Fruit fly (Drosophila melanogaster) whole organism, embryonic: ENCODE measurements around the gene Ythdf.

Source experiments
- Atf3 ChIP-seq: fragments of 200-800 bp; sonication (Bioruptor generic); optimal IDR thresholded peaks from 3 replicates; lab custom pipeline; 2016; ENCODE audit warnings: missing biosample characterization, missing genetic modification characterization
- Blimp-1 ChIP-seq: fragments of 200-800 bp; sonication (Bioruptor generic); optimal IDR thresholded peaks from 3 replicates; lab custom pipeline; 2018; ENCODE audit warnings: missing biosample characterization, missing genetic modification characterization, mild to moderate bottlenecking, moderate library complexity, missing genetic modification reagents
- C15 ChIP-seq: fragments of 200-800 bp; sonication (Bioruptor generic); IDR thresholded peaks from 3 replicates; pipeline ENCODE4 v1.3.6; 2022; ENCODE audit warnings: missing biosample characterization, missing genetic modification characterization
- CG10321 ChIP-seq: fragments of 200-800 bp; sonication (Bioruptor generic); IDR thresholded peaks from 2 replicates; pipeline ENCODE4 v1.3.6; 2022; ENCODE audit warnings: missing biosample characterization, missing genetic modification characterization
- CG10543 ChIP-seq: fragments of 200-800 bp; sonication (Bioruptor generic); optimal IDR thresholded peaks from 3 replicates; lab custom pipeline; 2017; ENCODE audit warnings: missing biosample characterization, mild to moderate bottlenecking, missing genetic modification characterization, moderate library complexity
- CG11456 ChIP-seq: fragments of 200-800 bp; sonication (Bioruptor generic); IDR thresholded peaks from 3 replicates; pipeline ENCODE4 v1.3.6; 2022; ENCODE audit warnings: missing biosample characterization, missing genetic modification characterization
- CG1233 ChIP-seq: fragments of 200-800 bp; sonication (Bioruptor generic); optimal IDR thresholded peaks from 4 replicates; lab custom pipeline; 2018; ENCODE audit warnings: missing biosample characterization, mild to moderate bottlenecking, missing genetic modification characterization
- CG14441 ChIP-seq: fragments of 200-800 bp; sonication (Bioruptor generic); IDR thresholded peaks from 2 replicates; pipeline ENCODE4 v1.3.6; 2022; ENCODE audit warnings: missing biosample characterization, missing genetic modification characterization
- CG15514 ChIP-seq: fragments of 200-800 bp; sonication (Bioruptor generic); optimal IDR thresholded peaks from 3 replicates; lab custom pipeline; 2017; ENCODE audit warnings: missing biosample characterization, missing genetic modification characterization, mild to moderate bottlenecking, moderate library complexity, missing genetic modification reagents
- CG16815 ChIP-seq: fragments of 200-800 bp; sonication (Bioruptor generic); optimal IDR thresholded peaks from 3 replicates; lab custom pipeline; 2017; ENCODE audit warnings: missing biosample characterization, mild to moderate bottlenecking, missing genetic modification characterization
- CG17361 ChIP-seq: fragments of 200-800 bp; sonication (Bioruptor generic); IDR thresholded peaks from 3 replicates; pipeline ENCODE4 v1.3.6; 2022; ENCODE audit warnings: missing biosample characterization, missing genetic modification characterization
- CG17385 ChIP-seq: fragments of 200-800 bp; sonication (Bioruptor generic); optimal IDR thresholded peaks from 3 replicates; lab custom pipeline; 2018; ENCODE audit warnings: missing biosample characterization, mild to moderate bottlenecking, missing genetic modification characterization
- CG17612 ChIP-seq: fragments of 200-800 bp; sonication (Bioruptor generic); IDR thresholded peaks from 2 replicates; pipeline ENCODE4 v1.3.6; 2022; ENCODE audit warnings: missing biosample characterization, missing genetic modification characterization
- CG17829 ChIP-seq: fragments of 200-800 bp; optimal IDR thresholded peaks from 2 replicates; lab custom pipeline; 2019; ENCODE audit warnings: missing biosample characterization, mild to moderate bottlenecking, missing genetic modification characterization, moderate library complexity
- CG18476 ChIP-seq: fragments of 200-800 bp; sonication (Bioruptor generic); optimal IDR thresholded peaks from 2 replicates; lab custom pipeline; 2016; ENCODE audit warnings: missing biosample characterization, mild to moderate bottlenecking, missing genetic modification characterization
- CG18619 ChIP-seq: fragments of 200-800 bp; sonication (Bioruptor generic); optimal IDR thresholded peaks from 3 replicates; lab custom pipeline; 2017; ENCODE audit warnings: missing biosample characterization, mild to moderate bottlenecking, missing genetic modification characterization
- CG31441 ChIP-seq: fragments of 200-800 bp; sonication (Bioruptor generic); IDR thresholded peaks from 2 replicates; pipeline ENCODE4 v1.3.6; 2022; ENCODE audit warnings: missing biosample characterization, missing genetic modification characterization
- CG3163 ChIP-seq: fragments of 200-800 bp; sonication (Bioruptor generic); optimal IDR thresholded peaks from 3 replicates; lab custom pipeline; 2016; ENCODE audit warnings: missing biosample characterization, missing genetic modification characterization
- CG6791 ChIP-seq: fragments of 200-800 bp; sonication (Bioruptor generic); IDR thresholded peaks from 3 replicates; pipeline ENCODE4 v1.3.6; 2022; ENCODE audit warnings: missing biosample characterization, missing genetic modification characterization; ENCODE audit not compliant: partially characterized antibody
- CG7963 ChIP-seq: fragments of 200-800 bp; sonication (Bioruptor generic); IDR thresholded peaks from 3 replicates; pipeline ENCODE4 v1.3.6; 2022; ENCODE audit warnings: missing biosample characterization, missing genetic modification characterization; ENCODE audit not compliant: partially characterized antibody
- CG9215 ChIP-seq: fragments of 200-800 bp; sonication (Bioruptor generic); IDR thresholded peaks from 2 replicates; pipeline ENCODE4 v1.3.6; 2022; ENCODE audit warnings: missing biosample characterization, missing genetic modification characterization
- Doc3 ChIP-seq: fragments of 200-800 bp; sonication (Bioruptor generic); IDR thresholded peaks from 3 replicates; pipeline ENCODE4 v1.3.6; 2022; ENCODE audit warnings: missing biosample characterization, missing genetic modification characterization; ENCODE audit not compliant: partially characterized antibody
- H15 ChIP-seq: fragments of 200-800 bp; sonication (Bioruptor generic); IDR thresholded peaks from 3 replicates; pipeline ENCODE4 v1.3.6; 2022; ENCODE audit warnings: missing biosample characterization, missing genetic modification characterization
- HLH3B ChIP-seq: fragments of 200-800 bp; sonication (Bioruptor generic); IDR thresholded peaks from 2 replicates; pipeline ENCODE4 v1.3.6; 2022; ENCODE audit warnings: missing biosample characterization, missing genetic modification characterization
- HmgZ ChIP-seq: fragments of 200-800 bp; sonication (Bioruptor generic); optimal IDR thresholded peaks from 2 replicates; lab custom pipeline; 2018; ENCODE audit warnings: missing biosample characterization, mild to moderate bottlenecking, missing genetic modification characterization
- Hmx ChIP-seq: fragments of 200-800 bp; sonication (Bioruptor generic); optimal IDR thresholded peaks from 2 replicates; lab custom pipeline; 2016; ENCODE audit warnings: missing biosample characterization, missing genetic modification characterization
- NC2α ChIP-seq: fragments of 200-800 bp; sonication (Bioruptor generic); optimal IDR thresholded peaks from 2 replicates; lab custom pipeline; 2016; ENCODE audit warnings: missing biosample characterization, missing genetic modification characterization
- Nf-YC ChIP-seq: fragments of 200-800 bp; optimal IDR thresholded peaks from 3 replicates; lab custom pipeline; 2019; ENCODE audit warnings: missing biosample characterization, mild to moderate bottlenecking, missing genetic modification characterization, moderate library complexity
- PHDP ChIP-seq: fragments of 200-800 bp; sonication (Bioruptor generic); optimal IDR thresholded peaks from 3 replicates; lab custom pipeline; 2018; ENCODE audit warnings: missing biosample characterization, mild to moderate bottlenecking, missing genetic modification characterization, moderate library complexity
- Rfx ChIP-seq: fragments of 200-800 bp; sonication (Bioruptor generic); IDR thresholded peaks from 2 replicates; pipeline ENCODE4 v1.3.6; 2022; ENCODE audit warnings: missing biosample characterization, missing genetic modification characterization
- Six4 ChIP-seq: fragments of 200-800 bp; sonication (Bioruptor generic); optimal IDR thresholded peaks from 2 replicates; lab custom pipeline; 2016; ENCODE audit warnings: missing biosample characterization, missing genetic modification characterization
- aop ChIP-seq: fragments of 200-800 bp; sonication (Bioruptor generic); IDR thresholded peaks from 2 replicates; pipeline ENCODE4 v1.3.6; 2022; ENCODE audit warnings: missing biosample characterization, missing genetic modification characterization
- bab2 ChIP-seq: fragments of 200-800 bp; sonication (Bioruptor generic); optimal IDR thresholded peaks from 2 replicates; lab custom pipeline; 2016; ENCODE audit warnings: missing biosample characterization, missing genetic modification characterization
- bbx ChIP-seq: fragments of 200-800 bp; sonication (Bioruptor generic); IDR thresholded peaks from 2 replicates; pipeline ENCODE4 v1.3.6; 2022; ENCODE audit warnings: missing biosample characterization, missing genetic modification characterization; ENCODE audit not compliant: partially characterized antibody
- chif ChIP-seq, 2 experiments: fragments of 200-800 bp; sonication (Bioruptor generic); optimal IDR thresholded peaks; 3 replicates each; lab custom pipeline; 2016; ENCODE audit warnings: missing biosample characterization in 2 of 2, missing genetic modification characterization in 2 of 2
- crc ChIP-seq: fragments of 200-800 bp; sonication (Bioruptor generic); optimal IDR thresholded peaks from 2 replicates; lab custom pipeline; 2016; ENCODE audit warnings: missing biosample characterization, missing genetic modification characterization
- dm ChIP-seq: fragments of 200-800 bp; sonication (Bioruptor generic); optimal IDR thresholded peaks from 3 replicates; lab custom pipeline; 2016; ENCODE audit warnings: missing biosample characterization, missing genetic modification characterization
- en ChIP-seq: fragments of 200-800 bp; sonication (Bioruptor generic); optimal IDR thresholded peaks from 2 replicates; lab custom pipeline; 2016; ENCODE audit warnings: missing biosample characterization, missing genetic modification characterization
- ftz-f1 ChIP-seq: fragments of 200-800 bp; sonication (Bioruptor generic); optimal IDR thresholded peaks from 2 replicates; lab custom pipeline; 2016; ENCODE audit warnings: missing biosample characterization, missing genetic modification characterization
- hb ChIP-seq: fragments of 200-800 bp; sonication (Bioruptor generic); IDR thresholded peaks from 3 replicates; pipeline ENCODE4 v1.3.6; 2022; ENCODE audit warnings: missing biosample characterization, missing genetic modification characterization; ENCODE audit not compliant: partially characterized antibody
- hbn ChIP-seq: fragments of 200-800 bp; sonication (Bioruptor generic); IDR thresholded peaks from 2 replicates; pipeline ENCODE4 v1.3.6; 2022; ENCODE audit warnings: missing biosample characterization, missing genetic modification characterization; ENCODE audit not compliant: partially characterized antibody
- her ChIP-seq: fragments of 200-800 bp; sonication (Bioruptor generic); optimal IDR thresholded peaks from 2 replicates; lab custom pipeline; 2016; ENCODE audit warnings: missing biosample characterization, missing genetic modification characterization
- lola ChIP-seq, 3 experiments: fragments of >200 bp in 2 of 3; fragments of 200-800 bp in 1 of 3; sonication (Bioruptor generic) in 1 of 3; optimal IDR thresholded peaks; 2 replicates each; lab custom pipeline; 2017 to 2019; ENCODE audit warnings: missing biosample characterization in 3 of 3, missing genetic modification characterization in 3 of 3, mild to moderate bottlenecking in 1 of 3, moderate library complexity in 1 of 3
- mld ChIP-seq: fragments of 200-800 bp; sonication (Bioruptor generic); IDR thresholded peaks from 3 replicates; pipeline ENCODE4 v1.3.6; 2022; ENCODE audit warnings: missing biosample characterization, missing genetic modification characterization; ENCODE audit not compliant: partially characterized antibody
- pfk ChIP-seq: fragments of 200-800 bp; sonication (Bioruptor generic); optimal IDR thresholded peaks from 2 replicates; lab custom pipeline; 2018; ENCODE audit warnings: missing biosample characterization, mild to moderate bottlenecking, missing genetic modification characterization, moderate library complexity
- pzg ChIP-seq: fragments of 200-800 bp; sonication (Bioruptor generic); optimal IDR thresholded peaks from 3 replicates; lab custom pipeline; 2018; ENCODE audit warnings: missing biosample characterization, mild to moderate bottlenecking, missing genetic modification characterization, moderate library complexity
- salm ChIP-seq: fragments of 200-800 bp; sonication (Bioruptor generic); optimal IDR thresholded peaks from 2 replicates; lab custom pipeline; 2018; ENCODE audit warnings: missing biosample characterization, mild to moderate bottlenecking, missing genetic modification characterization
- sisA ChIP-seq: fragments of 200-800 bp; sonication (Bioruptor generic); IDR thresholded peaks from 2 replicates; pipeline ENCODE4 v1.3.6; 2022; ENCODE audit warnings: missing biosample characterization, missing genetic modification characterization
- sqz ChIP-seq: fragments of 200-800 bp; sonication (Bioruptor generic); optimal IDR thresholded peaks from 3 replicates; lab custom pipeline; 2018; ENCODE audit warnings: missing biosample characterization, mild to moderate bottlenecking, missing genetic modification characterization
- tio ChIP-seq: fragments of 200-800 bp; sonication (Bioruptor generic); optimal IDR thresholded peaks from 2 replicates; lab custom pipeline; 2017; ENCODE audit warnings: missing biosample characterization, missing genetic modification characterization, inconsistent platforms

Gene Ythdf

DNA sequence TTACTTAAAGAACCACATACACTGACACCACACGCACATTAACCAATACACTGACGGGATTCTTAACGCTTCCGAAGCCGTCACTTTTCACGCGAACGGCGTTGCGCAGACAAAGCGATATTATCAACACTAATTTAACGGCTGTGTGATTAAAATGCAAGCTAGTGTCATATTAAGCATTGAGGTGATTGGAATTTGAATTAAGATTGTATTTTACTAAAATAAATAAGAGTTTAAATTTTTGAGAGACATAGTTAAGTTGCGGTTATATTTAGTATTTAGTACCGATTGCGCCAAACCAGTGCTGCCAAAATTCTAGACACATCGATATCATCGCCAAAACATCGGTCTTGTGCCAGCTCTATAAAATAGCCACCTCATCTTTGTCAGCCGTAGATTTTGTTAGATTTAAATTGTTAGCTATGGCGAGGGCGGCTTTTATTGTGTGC lies at the start of gene Ythdf, which contains the start of gene bai (continued):
- TF ChIP-seq CG17612 (no peak), CG9215 (GFP tag; lab: Robert Waterston, UW) (no peak; the same call in 1 of the 2 replicates), PHDP (tag; lab: Kevin White, UChicago) (no peak), CG14441 (GFP tag; lab: Robert Waterston, UW) (no peak), crc (no peak), aop (GFP tag; lab: Robert Waterston, UW) (no peak), pzg (GFP tag; lab: Kevin White, UChicago) (peak; percentile 84), CG15514 (GFP tag; lab: Kevin White, UChicago) (no peak), CG18476 (GFP tag; lab: Kevin White, UChicago) (peak; percentile 41), hbn (GFP tag; lab: Robert Waterston, UW) (peak; percentile 81), CG17385 (GFP tag; lab: Kevin White, UChicago) (no peak), CG3163 (GFP tag; lab: Kevin White, UChicago) (no peak), dm (GFP tag; lab: Kevin White, UChicago) (peak; percentile 28), bab2 (GFP tag; lab: Kevin White, UChicago) (no peak), H15 (GFP tag; lab: Robert Waterston, UW) (no peak), her (GFP tag; lab: Kevin White, UChicago) (no peak), mld (GFP tag; lab: Robert Waterston, UW) (0 out of 3 replicates have a peak, but pooled peaks have one; percentile 56), sqz (GFP tag; lab: Kevin White, UChicago) (no peak), Nf-YC (tag; lab: Kevin White, UChicago) (no peak), Atf3 (GFP tag; lab: Kevin White, UChicago) (no peak), CG6791 (GFP tag; lab: Robert Waterston, UW) (peak; percentile 82), lola (GFP tag; optimal IDR thresholded peaks at IDR 0.05; lab: Kevin White, UChicago) (peak in 1 of 3 experiments; percentile 27), sisA (no peak), CG17829 (tag; lab: Kevin White, UChicago) (peak; percentile 38), CG16815 (GFP tag; lab: Kevin White, UChicago) (no peak), hb (GFP tag; lab: Robert Waterston, UW) (peak; percentile 78), CG31441 (GFP tag; lab: Robert Waterston, UW) (no peak), C15 (GFP tag; lab: Robert Waterston, UW) (no peak), CG11456 (0 out of 3 replicates have a peak, but pooled peaks have one; percentile 47), Doc3 (GFP tag; lab: Robert Waterston, UW) (peak; percentile 60), Six4 (no peak), HLH3B (no peak), CG18619 (GFP tag; lab: Kevin White, UChicago) (no peak), tio (GFP tag; lab: Kevin White, UChicago) (no peak), en (no peak), chif (GFP tag; optimal IDR thresholded peaks at IDR 0.05; lab: Kevin White, UChicago) (peak in 1 of 2 experiments; percentile 18), Hmx (GFP tag; lab: Kevin White, UChicago) (no peak), bbx (GFP tag; lab: Robert Waterston, UW) (peak; percentile 69), pfk (GFP tag; lab: Kevin White, UChicago) (no peak), CG10543 (GFP tag; lab: Kevin White, UChicago) (no peak), CG7963 (GFP tag; lab: Robert Waterston, UW) (peak; percentile 55; the same call in 1 of the 3 replicates), ftz-f1 (GFP tag; lab: Kevin White, UChicago) (peak; percentile 3), HmgZ (tag; lab: Kevin White, UChicago) (peak; percentile 78), CG10321 (GFP tag; lab: Robert Waterston, UW) (no peak), CG1233 (no peak), NC2α (no peak), CG17361 (GFP tag; lab: Robert Waterston, UW) (no peak; the same call in 2 of the 3 replicates), salm (tag; lab: Kevin White, UChicago) (no peak), Rfx (GFP tag; lab: Robert Waterston, UW) (peak; percentile 55), Blimp-1 (GFP tag; lab: Kevin White, UChicago) (no peak)
